Fruit fly (Drosophila melanogaster): ENCODE results near the gene CG10510.

dm6 chr3L:21230762-21231161 lies 20.9 kb upstream of the CG10510 start:
- TF ChIP-seq CG12605 (GFP tag; IDR thresholded peaks at IDR 0.05) (no peak), CG14655 (GFP tag; optimal IDR thresholded peaks at IDR 0.05) (no peak), CG4496 (GFP tag; IDR thresholded peaks at IDR 0.05) (no peak), CG17806 (tag; optimal IDR thresholded peaks at IDR 0.05) (no peak), CG8159 (tag; optimal IDR thresholded peaks at IDR 0.05) (no peak)

Measured in whole organism, pupa.